Worm (Caenorhabditis elegans) whole organism, young adult: ENCODE data around the gene ccch-1.

Source experiments
- B0035.1 ChIP-seq: sonication (generic microtip); optimal IDR thresholded peaks from 2 replicates; lab custom pipeline; 2016; ENCODE audit warnings: missing genetic modification characterization, mild to moderate bottlenecking, missing compliant biosample characterization, missing genotype, missing genetic modification reagents
- F49E8.2 ChIP-seq: sonication (generic microtip); optimal IDR thresholded peaks from 3 replicates; lab custom pipeline; 2017; ENCODE audit warnings: missing genetic modification characterization, mild to moderate bottlenecking, missing compliant biosample characterization, antibody characterized with exemption, moderate library complexity; ENCODE audit not compliant: insufficient read depth
- F52B5.7 ChIP-seq: sonication (generic microtip); optimal IDR thresholded peaks from 2 replicates; lab custom pipeline; 2016; ENCODE audit warnings: mild to moderate bottlenecking, missing genetic modification characterization, missing compliant biosample characterization
- ama-1 ChIP-seq, 3 experiments: fragments of 150-350 bp in 1 of 3; sonication (generic microtip) in 2 of 3; optimal IDR thresholded peaks; 2 replicates each; lab custom pipeline; 2014 to 2018; ENCODE audit warnings: missing biosample characterization in 2 of 3, missing genetic modification characterization in 2 of 3, missing genetic modification reagents in 2 of 3
- aptf-3 ChIP-seq: fragments of 200-800 bp; sonication (Bioruptor generic); IDR thresholded peaks from 2 replicates; pipeline ENCODE4 v1.3.6; 2022; ENCODE audit warnings: missing genetic modification characterization, missing compliant biosample characterization
- ceh-91 ChIP-seq: fragments of 200-800 bp; sonication (Bioruptor generic); IDR thresholded peaks from 2 replicates; pipeline ENCODE4 v1.3.6; 2022; ENCODE audit warnings: missing genetic modification reagents, missing genetic modification characterization, missing compliant biosample characterization
- dpff-1 ChIP-seq: sonication (generic microtip); optimal IDR thresholded peaks from 2 replicates; lab custom pipeline; 2017; ENCODE audit warnings: mild to moderate bottlenecking, missing genetic modification characterization, missing compliant biosample characterization
- dpl-1 ChIP-seq: fragments of 150-350 bp; optimal IDR thresholded peaks from 2 replicates; lab custom pipeline; 2014; ENCODE audit warnings: missing biosample characterization, missing genetic modification reagents, missing genetic modification characterization
- lin-35 ChIP-seq, 3 experiments: fragments of 150-350 bp in 2 of 3; sonication (generic microtip) in 1 of 3; optimal IDR thresholded peaks; 2 replicates each; lab custom pipeline; 2014 to 2018; ENCODE audit warnings: missing biosample characterization in 3 of 3, missing genetic modification characterization in 3 of 3, missing genetic modification reagents in 3 of 3
- lir-1 ChIP-seq: fragments of 200-800 bp; sonication (Bioruptor generic); conservative IDR thresholded peaks from 2 replicates; pipeline ENCODE4 v1.3.6; 2022; ENCODE audit warnings: missing genetic modification reagents, missing genetic modification characterization, missing compliant biosample characterization
- rcor-1 ChIP-seq: fragments of 200-800 bp; sonication (Bioruptor generic); IDR thresholded peaks from 2 replicates; pipeline ENCODE4 v1.3.6; 2022; ENCODE audit warnings: missing genetic modification reagents, missing genetic modification characterization, missing compliant biosample characterization
- somi-1 ChIP-seq: fragments of 200-800 bp; sonication (Bioruptor generic); optimal IDR thresholded peaks from 2 replicates; lab custom pipeline; 2018; ENCODE audit warnings: mild to moderate bottlenecking, missing genetic modification characterization, missing compliant biosample characterization
- unc-62 ChIP-seq: fragments of 150-350 bp; optimal IDR thresholded peaks from 2 replicates; lab custom pipeline; 2014; ENCODE audit warnings: missing biosample characterization, missing genetic modification reagents, missing genetic modification characterization
- zim-3 ChIP-seq: sonication (generic microtip); optimal IDR thresholded peaks from 2 replicates; lab custom pipeline; 2017; ENCODE audit warnings: mild to moderate bottlenecking, missing genetic modification characterization, moderate library complexity, missing compliant biosample characterization

- TF ChIP-seq rcor-1 (GFP tag; lab: Robert Waterston, UW), result no peak
- TF ChIP-seq ama-1 (optimal IDR thresholded peaks at IDR 0.05; lab: Kevin White, UChicago), result no peak
- no peak for TF ChIP-seq ama-1 (GFP tag; optimal IDR thresholded peaks at IDR 0.05; lab: Kevin White, UChicago)
- TF ChIP-seq aptf-3 (GFP tag; lab: Robert Waterston, UW), result no peak
- TF ChIP-seq F49E8.2 (tag; lab: Kevin White, UChicago), result no peak
- TF ChIP-seq B0035.1 (tag; lab: Kevin White, UChicago), result no peak
- TF ChIP-seq dpff-1, result no peak
- no peak for TF ChIP-seq F52B5.7
- no peak for TF ChIP-seq lin-35 (GFP tag; optimal IDR thresholded peaks at IDR 0.05; lab: Kevin White, UChicago)
- no peak for TF ChIP-seq ceh-91
- TF ChIP-seq lir-1 (GFP tag; lab: Robert Waterston, UW), result no peak
- no peak for TF ChIP-seq somi-1
- no peak for TF ChIP-seq unc-62 (GFP tag; lab: Kevin White, UChicago)
- no peak for TF ChIP-seq dpl-1 (GFP tag; lab: Kevin White, UChicago)
- TF ChIP-seq zim-3 (tag; lab: Kevin White, UChicago), result no peak
Observed at ce11 chrV:11564573-11564972, 36.9 kb downstream of the ccch-1 start, which contains the start of gene srx-87.
